Worm (Caenorhabditis elegans) whole organism, L2 larva: ENCODE data around the gene Y59E9AL.8.
"Not testable (repeated sequence)": the region's sequence is repeated elsewhere in the genome, so short reads cannot be mapped to it uniquely, and the experiment has no call there.

Experiments used
- F13H6.1 ChIP-seq: sonication (generic microtip); optimal IDR thresholded peaks from 2 replicates; lab custom pipeline; 2016; ENCODE audit warnings: missing genetic modification characterization, missing compliant biosample characterization
- Y55F3AM.14 ChIP-seq: fragments of 200-800 bp; sonication (Bioruptor generic); optimal IDR thresholded peaks from 2 replicates; lab custom pipeline; 2018; ENCODE audit warnings: mild to moderate bottlenecking, missing genetic modification characterization, missing compliant biosample characterization
- ZK546.5 ChIP-seq: sonication (generic microtip); optimal IDR thresholded peaks from 2 replicates; lab custom pipeline; 2017; ENCODE audit warnings: missing biosample characterization, missing genetic modification characterization
- alr-1 ChIP-seq: fragments of 150-350 bp; optimal IDR thresholded peaks from 2 replicates; lab custom pipeline; 2014; ENCODE audit warnings: missing biosample characterization, missing genetic modification characterization
- aly-2 ChIP-seq: fragments of 150-350 bp; optimal IDR thresholded peaks from 2 replicates; lab custom pipeline; 2014; ENCODE audit warnings: missing biosample characterization, missing genetic modification characterization
- ama-1 ChIP-seq: fragments of 150-350 bp; optimal IDR thresholded peaks from 2 replicates; lab custom pipeline; 2018; ENCODE audit warnings: inconsistent platforms
- ceh-16 ChIP-seq: fragments of 150-350 bp; optimal IDR thresholded peaks from 2 replicates; lab custom pipeline; 2014; ENCODE audit warnings: missing biosample characterization, missing genetic modification characterization
- ceh-82 ChIP-seq: fragments of 150-350 bp; optimal IDR thresholded peaks from 2 replicates; lab custom pipeline; 2014; ENCODE audit warnings: missing biosample characterization, missing genetic modification characterization
- crh-2 ChIP-seq: sonication (generic microtip); optimal IDR thresholded peaks from 2 replicates; lab custom pipeline; 2017; ENCODE audit warnings: missing biosample characterization, missing genetic modification characterization
- elt-1 ChIP-seq: fragments of 150-350 bp; optimal IDR thresholded peaks from 2 replicates; lab custom pipeline; 2014; ENCODE audit warnings: missing biosample characterization, missing genetic modification characterization
- elt-3 ChIP-seq: sonication (generic microtip); optimal IDR thresholded peaks from 2 replicates; lab custom pipeline; 2017; ENCODE audit warnings: missing biosample characterization, missing genetic modification characterization
- gmeb-1 ChIP-seq: fragments of 150-350 bp; optimal IDR thresholded peaks from 2 replicates; lab custom pipeline; 2014; ENCODE audit warnings: missing biosample characterization, missing genetic modification characterization
- lin-11 ChIP-seq: fragments of 150-350 bp; sonication (generic microtip); optimal IDR thresholded peaks from 2 replicates; lab custom pipeline; 2014; ENCODE audit warnings: missing biosample characterization, missing genetic modification characterization, inconsistent platforms, mixed read lengths
- lin-39 ChIP-seq: fragments of 150-350 bp; optimal IDR thresholded peaks from 2 replicates; lab custom pipeline; 2014; ENCODE audit warnings: missing biosample characterization, missing genetic modification reagents, missing genetic modification characterization
- nhr-129 ChIP-seq: fragments of 150-350 bp; optimal IDR thresholded peaks from 2 replicates; lab custom pipeline; 2014; ENCODE audit warnings: missing biosample characterization, missing genetic modification characterization
- nhr-23 ChIP-seq: fragments of 150-350 bp; optimal IDR thresholded peaks from 2 replicates; lab custom pipeline; 2014; ENCODE audit warnings: missing biosample characterization, missing genetic modification reagents, missing genetic modification characterization
- nhr-237 ChIP-seq: fragments of 150-350 bp; optimal IDR thresholded peaks from 2 replicates; lab custom pipeline; 2014; ENCODE audit warnings: missing biosample characterization, missing genetic modification characterization
- nhr-25 ChIP-seq: fragments of 150-350 bp; sonication (generic microtip); optimal IDR thresholded peaks from 3 replicates; lab custom pipeline; 2014; ENCODE audit warnings: missing biosample characterization, missing genetic modification characterization
- nhr-6 ChIP-seq: fragments of 150-350 bp; optimal IDR thresholded peaks from 2 replicates; lab custom pipeline; 2014; ENCODE audit warnings: missing biosample characterization, missing genetic modification characterization
- skn-1 ChIP-seq: sonication (generic microtip); optimal IDR thresholded peaks from 2 replicates; lab custom pipeline; 2017; ENCODE audit warnings: missing biosample characterization, missing genetic modification characterization
- sma-3 ChIP-seq: sonication (generic microtip); optimal IDR thresholded peaks from 2 replicates; lab custom pipeline; 2016; ENCODE audit warnings: missing genetic modification reagents, missing genetic modification characterization, missing compliant biosample characterization
- snpc-4 ChIP-seq: fragments of 150-350 bp; optimal IDR thresholded peaks from 2 replicates; lab custom pipeline; 2014; ENCODE audit warnings: missing biosample characterization, missing genetic modification characterization
- unc-62 ChIP-seq: fragments of 150-350 bp; optimal IDR thresholded peaks from 2 replicates; lab custom pipeline; 2014; ENCODE audit warnings: missing biosample characterization, missing genetic modification reagents, missing genetic modification characterization
- ztf-11 ChIP-seq: sonication (generic microtip); optimal IDR thresholded peaks from 2 replicates; lab custom pipeline; 2017; ENCODE audit warnings: missing biosample characterization, missing genetic modification characterization

Gene Y59E9AL.8

DNA sequence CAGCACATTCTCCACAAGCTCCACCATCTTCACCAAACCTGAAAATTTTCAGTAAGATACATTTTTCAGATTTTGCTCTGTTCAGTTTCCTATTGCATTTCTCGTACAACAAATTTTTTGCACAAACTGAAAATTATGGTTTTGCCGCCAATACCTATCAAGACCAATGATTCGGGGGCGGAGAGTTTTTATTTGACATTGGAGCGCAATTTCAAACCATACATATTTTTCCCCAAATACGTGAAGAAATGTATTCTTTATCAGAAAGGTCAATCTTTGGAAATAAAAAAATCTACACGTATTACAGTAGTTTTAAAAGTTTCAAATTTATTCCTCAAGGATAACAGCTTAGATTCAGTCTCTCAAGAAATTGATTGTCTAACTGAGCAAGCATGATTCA lies 42.3 kb upstream of the Y59E9AL.8 start, which contains the start of gene F36H12.5:
Gene F36H12.5 (plus strand): TSS at position 301 of the 400 bp plus-strand sequence.
- TF ChIP-seq ztf-11 (no peak), nhr-23 (no peak), gmeb-1 (no peak)

DNA sequence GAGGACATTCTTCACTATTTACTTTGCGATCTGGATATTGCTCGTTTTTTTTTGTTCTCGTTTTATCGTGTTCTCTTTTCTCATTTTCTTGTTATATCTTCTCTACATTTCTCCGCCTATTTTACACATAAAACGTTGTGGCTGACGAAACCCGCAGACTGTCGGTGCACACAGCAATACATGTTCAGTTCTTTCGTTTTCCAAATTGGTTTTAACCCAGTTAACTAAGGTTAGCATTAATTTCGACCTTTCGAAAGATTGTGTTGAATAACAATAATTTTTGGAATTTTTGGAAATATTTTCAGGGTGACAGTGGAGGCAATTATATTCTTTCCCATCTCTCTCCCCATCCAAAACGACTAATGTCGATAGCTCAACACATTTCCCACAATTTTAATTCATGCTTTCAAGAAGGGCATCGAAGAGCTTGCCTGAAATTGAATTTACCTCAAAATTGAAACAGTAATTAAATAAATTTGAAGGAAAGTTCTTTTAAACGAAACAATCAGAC lies 40.6 kb upstream of the Y59E9AL.8 start:
- TF ChIP-seq ama-1 (peak; percentile 61), snpc-4 (tag; lab: Kevin White, UChicago) (peak; percentile 68)
- TF ChIP-seq, all 48 proteins: peak for 2; not testable (repeated sequence) for 46

DNA sequence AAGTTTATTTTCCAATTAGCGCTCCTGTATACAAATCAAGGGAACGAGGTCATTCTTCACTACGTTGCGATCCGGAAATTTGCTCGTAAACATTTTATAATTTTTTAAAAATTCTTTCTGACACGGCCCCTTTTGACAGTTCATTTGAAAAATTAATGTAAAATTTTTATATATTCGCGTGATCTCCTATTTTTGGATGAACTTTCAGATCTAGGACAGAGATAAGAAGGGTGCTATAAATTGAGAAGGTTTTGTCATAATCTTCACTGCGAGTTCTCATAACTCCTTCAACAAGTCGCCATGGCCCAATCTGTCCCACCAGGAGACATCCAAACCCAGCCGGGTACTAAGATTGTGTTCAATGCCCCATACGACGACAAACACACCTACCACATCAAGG lies 36.2 kb upstream of the Y59E9AL.8 start, which contains the start of gene msp-19:
Gene msp-19 (plus strand): TSS at position 301 of the 400 bp plus-strand sequence.
- TF ChIP-seq unc-62 (GFP tag; lab: Kevin White, UChicago); gmeb-1; nhr-25 (tag; lab: Kevin White, UChicago): not testable (repeated sequence)

DNA sequence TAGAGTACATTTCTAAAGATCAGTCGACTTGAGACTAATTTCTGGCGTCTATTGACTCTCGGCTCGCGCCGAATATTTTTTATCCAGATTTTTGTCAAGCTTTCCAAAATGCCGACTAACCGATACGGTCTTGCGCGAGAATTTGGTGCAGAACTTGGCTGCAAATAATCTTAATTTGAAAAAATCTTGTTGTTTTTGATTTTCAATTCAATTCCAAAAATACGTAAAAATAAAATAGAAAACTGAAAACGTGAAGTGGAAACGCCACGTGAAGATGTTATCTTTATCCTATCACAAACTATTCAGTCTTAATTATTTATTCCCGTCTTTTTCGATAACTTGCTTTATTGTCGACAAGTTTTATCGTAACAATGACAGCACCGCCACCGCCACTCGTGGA lies 34.2 kb upstream of the Y59E9AL.8 start, which contains the start of gene ttbk-2.1:
Gene ttbk-2.1 (plus strand): TSS at position 301 of the 400 bp plus-strand sequence.
- not testable (repeated sequence) for TF ChIP-seq aly-2; F13H6.1 (tag; lab: Kevin White, UChicago); Y55F3AM.14 (GFP tag; lab: Kevin White, UChicago)
- TF ChIP-seq, all 48 proteins: peak for 0; not testable (repeated sequence) for 48

- not testable (repeated sequence) for TF ChIP-seq nhr-129, crh-2, ceh-82 (tag; lab: Kevin White, UChicago)
Measured at ce11 chrIV:5256731-5257130, 32.6 kb upstream of the Y59E9AL.8 start, which contains the start of gene F36H12.9. Gene F36H12.9, plus strand, starts transcription at chrIV:5257031.

DNA sequence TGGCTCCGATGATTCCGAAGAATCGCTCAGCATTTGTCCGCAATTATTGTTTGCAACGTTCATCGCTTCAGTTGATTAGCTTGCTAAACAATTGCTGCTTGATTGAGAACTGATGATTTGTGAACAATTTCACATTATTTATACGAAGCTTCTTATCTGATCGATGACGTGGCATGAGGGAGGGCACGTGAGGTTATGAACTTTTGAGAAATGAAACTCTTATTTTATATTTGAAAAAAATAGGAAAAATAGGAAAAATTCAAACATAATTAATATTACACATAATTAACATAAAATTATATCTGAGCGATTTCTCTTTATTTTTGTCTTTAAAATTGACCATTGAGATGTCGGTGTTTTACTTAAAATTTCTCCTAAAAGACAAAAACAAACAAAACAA lies 30.5 kb upstream of the Y59E9AL.8 start, which contains the start of gene F36H12.10:
Gene F36H12.10 (minus strand): TSS at position 101 of the 400 bp plus-strand sequence.
- not testable (repeated sequence) for TF ChIP-seq elt-1; ceh-82 (tag; lab: Kevin White, UChicago); nhr-6

DNA sequence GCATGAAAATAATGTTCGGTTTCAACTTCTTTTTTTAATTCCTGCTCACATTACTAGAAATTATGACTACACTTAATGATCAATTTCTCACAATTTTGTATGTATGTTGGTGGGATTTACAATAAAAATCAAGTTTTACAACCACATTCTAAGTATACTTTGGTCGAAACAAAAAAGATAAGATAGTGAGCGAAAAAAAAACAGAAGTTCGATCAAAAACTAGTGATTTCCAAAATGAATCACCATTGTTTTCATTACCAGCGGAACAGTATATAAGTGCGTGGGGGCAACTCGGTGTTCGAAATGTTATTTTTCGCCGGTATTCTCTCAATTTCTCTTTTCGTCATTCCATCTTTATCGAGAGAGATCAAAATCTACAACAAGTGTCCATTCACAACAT lies 6.4 kb upstream of the Y59E9AL.8 start, which contains the start of gene thn-5:
Gene thn-5 (plus strand): TSS at position 301 of the 400 bp plus-strand sequence.
- TF ChIP-seq alr-1 (tag; lab: Kevin White, UChicago) (no peak), ZK546.5 (tag; lab: Kevin White, UChicago) (no peak), nhr-237 (tag; lab: Kevin White, UChicago) (no peak), ceh-82 (tag; lab: Kevin White, UChicago) (no peak), nhr-23 (no peak), sma-3 (GFP tag; lab: Kevin White, UChicago) (no peak), ceh-16 (tag; lab: Kevin White, UChicago) (no peak), ztf-11 (no peak), elt-3 (no peak)

ce11 chrIV:5228619-5229018 lies 4.5 kb upstream of the Y59E9AL.8 start, which contains the start of gene thn-6:
Gene thn-6, plus strand, starts transcription at chrIV:5228919.
- TF ChIP-seq ceh-82 (tag; lab: Kevin White, UChicago) (no peak), lin-39 (tag; lab: Kevin White, UChicago) (no peak), nhr-6 (no peak), lin-11 (tag; lab: Kevin White, UChicago) (no peak), snpc-4 (tag; lab: Kevin White, UChicago) (no peak), ZK546.5 (tag; lab: Kevin White, UChicago) (no peak)

ce11 chrIV:5226552-5226951 lies 2.4 kb upstream of the Y59E9AL.8 start, which contains the start of gene nsph-4.1:
Gene nsph-4.1, plus strand, starts transcription at chrIV:5226852.
- not testable (repeated sequence) for TF ChIP-seq ZK546.5 (tag; lab: Kevin White, UChicago); aly-2; skn-1
